Fruit fly (Drosophila melanogaster) whole organism, embryonic: ENCODE results near the gene Gyc88E.

Source experiments
- Awh ChIP-seq: fragments of 200-800 bp; sonication (Bioruptor generic); IDR thresholded peaks from 2 replicates; pipeline ENCODE4, ENCODE4 v1.3.6; 2022; ENCODE audit warnings: missing biosample characterization, missing genetic modification characterization
- CG10462 ChIP-seq: fragments of 200-800 bp; sonication (Bioruptor generic); optimal IDR thresholded peaks from 2 replicates; lab custom pipeline; 2016; ENCODE audit warnings: missing biosample characterization, missing genetic modification characterization
- CG10543 ChIP-seq: fragments of 200-800 bp; sonication (Bioruptor generic); optimal IDR thresholded peaks from 3 replicates; lab custom pipeline; 2017; ENCODE audit warnings: missing biosample characterization, mild to moderate bottlenecking, missing genetic modification characterization, moderate library complexity
- CG11247 ChIP-seq: fragments of 200-800 bp; sonication (Bioruptor generic); IDR thresholded peaks from 2 replicates; pipeline ENCODE4 v1.3.6; 2022; ENCODE audit warnings: missing biosample characterization, missing genetic modification characterization
- CG11456 ChIP-seq: fragments of 200-800 bp; sonication (Bioruptor generic); IDR thresholded peaks from 3 replicates; pipeline ENCODE4 v1.3.6; 2022; ENCODE audit warnings: missing biosample characterization, missing genetic modification characterization
- CG12071 ChIP-seq: fragments of 200-800 bp; sonication (Bioruptor generic); optimal IDR thresholded peaks from 3 replicates; lab custom pipeline; 2018; ENCODE audit warnings: missing biosample characterization, mild to moderate bottlenecking, missing genetic modification characterization
- CG12299 ChIP-seq: fragments of 200-800 bp; sonication (Bioruptor generic); optimal IDR thresholded peaks from 2 replicates; lab custom pipeline; 2018; ENCODE audit warnings: missing biosample characterization, mild to moderate bottlenecking, missing genetic modification characterization
- CG13123 ChIP-seq: fragments of 200-800 bp; sonication (Bioruptor generic); optimal IDR thresholded peaks from 2 replicates; lab custom pipeline; 2016; ENCODE audit warnings: missing biosample characterization, missing genetic modification characterization
- CG13296 ChIP-seq: fragments of 200-800 bp; sonication (Bioruptor generic); optimal IDR thresholded peaks from 3 replicates; lab custom pipeline; 2018; ENCODE audit warnings: missing biosample characterization, mild to moderate bottlenecking, missing genetic modification characterization
- CG13624 ChIP-seq: fragments of 200-800 bp; sonication (Bioruptor generic); optimal IDR thresholded peaks from 2 replicates; lab custom pipeline; 2016; ENCODE audit warnings: missing biosample characterization, missing genetic modification characterization
- CG17359 ChIP-seq: fragments of 200-800 bp; sonication (Bioruptor generic); optimal IDR thresholded peaks from 3 replicates; lab custom pipeline; 2018; ENCODE audit warnings: missing biosample characterization, mild to moderate bottlenecking, missing genetic modification characterization, moderate library complexity
- CG18476 ChIP-seq: fragments of 200-800 bp; sonication (Bioruptor generic); optimal IDR thresholded peaks from 2 replicates; lab custom pipeline; 2016; ENCODE audit warnings: missing biosample characterization, mild to moderate bottlenecking, missing genetic modification characterization
- CG2678 ChIP-seq: fragments of 200-800 bp; sonication (Bioruptor generic); optimal IDR thresholded peaks from 3 replicates; lab custom pipeline; 2019; ENCODE audit warnings: missing biosample characterization, mild to moderate bottlenecking, missing genetic modification characterization, moderate library complexity
- CG30020 ChIP-seq: fragments of 200-800 bp; optimal IDR thresholded peaks from 2 replicates; lab custom pipeline; 2019; ENCODE audit warnings: missing biosample characterization, mild to moderate bottlenecking, missing genetic modification characterization, moderate library complexity
- CG31441 ChIP-seq: fragments of 200-800 bp; sonication (Bioruptor generic); IDR thresholded peaks from 2 replicates; pipeline ENCODE4 v1.3.6; 2022; ENCODE audit warnings: missing biosample characterization, missing genetic modification characterization
- CG4424 ChIP-seq: fragments of 200-800 bp; sonication (Bioruptor generic); optimal IDR thresholded peaks from 3 replicates; lab custom pipeline; 2016; ENCODE audit warnings: missing biosample characterization, missing genetic modification characterization
- CG4617 ChIP-seq: fragments of 200-800 bp; sonication (Bioruptor generic); optimal IDR thresholded peaks from 3 replicates; lab custom pipeline; 2016; ENCODE audit warnings: missing biosample characterization, missing genetic modification characterization, borderline replicate concordance
- CG4854 ChIP-seq: fragments of 200-800 bp; sonication (Bioruptor generic); optimal IDR thresholded peaks from 2 replicates; lab custom pipeline; 2016; ENCODE audit warnings: missing biosample characterization, missing genetic modification characterization, inconsistent platforms
- CG5245 ChIP-seq: fragments of 200-800 bp; sonication (Bioruptor generic); optimal IDR thresholded peaks from 3 replicates; lab custom pipeline; 2016; ENCODE audit warnings: missing biosample characterization, missing genetic modification characterization
- CG7372 ChIP-seq: fragments of 200-800 bp; sonication (Bioruptor generic); IDR thresholded peaks from 2 replicates; pipeline ENCODE4 v1.3.6; 2022; ENCODE audit warnings: missing biosample characterization, missing genetic modification characterization
- CG7987 ChIP-seq: fragments of 200-800 bp; sonication (Bioruptor generic); optimal IDR thresholded peaks from 2 replicates; lab custom pipeline; 2018; ENCODE audit warnings: missing biosample characterization, mild to moderate bottlenecking, missing genetic modification characterization, moderate library complexity
- CG9876 ChIP-seq: fragments of 200-800 bp; sonication (Bioruptor generic); optimal IDR thresholded peaks from 2 replicates; lab custom pipeline; 2016; ENCODE audit warnings: missing biosample characterization, missing genetic modification characterization
- CTCF ChIP-seq: fragments of 200-800 bp; sonication (Bioruptor generic); optimal IDR thresholded peaks from 2 replicates; lab custom pipeline; 2017; ENCODE audit warnings: missing biosample characterization, mild to moderate bottlenecking, missing genetic modification characterization, moderate library complexity
- D19B ChIP-seq: fragments of 200-800 bp; sonication (Bioruptor generic); optimal IDR thresholded peaks from 2 replicates; lab custom pipeline; 2017; ENCODE audit warnings: missing biosample characterization, mild to moderate bottlenecking, missing genetic modification characterization
- Dfd ChIP-seq, 2 experiments: fragments of >200 bp; optimal IDR thresholded peaks; 2 replicates each; lab custom pipeline; 2017; ENCODE audit warnings: missing biosample characterization in 2 of 2, missing genetic modification characterization in 2 of 2
- Dll ChIP-seq: fragments of 200-800 bp; sonication (Bioruptor generic); IDR thresholded peaks from 4 replicates; pipeline ENCODE4 v1.3.6; 2022; ENCODE audit warnings: missing biosample characterization, missing genetic modification characterization; ENCODE audit not compliant: partially characterized antibody
- Doc3 ChIP-seq: fragments of 200-800 bp; sonication (Bioruptor generic); IDR thresholded peaks from 3 replicates; pipeline ENCODE4 v1.3.6; 2022; ENCODE audit warnings: missing biosample characterization, missing genetic modification characterization; ENCODE audit not compliant: partially characterized antibody
- Fer1 ChIP-seq: fragments of 200-800 bp; sonication (Bioruptor generic); optimal IDR thresholded peaks from 2 replicates; lab custom pipeline; 2017; ENCODE audit warnings: missing biosample characterization, mild to moderate bottlenecking, missing genetic modification characterization
- HHEX ChIP-seq: fragments of 200-800 bp; sonication (Bioruptor generic); optimal IDR thresholded peaks from 3 replicates; lab custom pipeline; 2017; ENCODE audit warnings: missing biosample characterization, mild to moderate bottlenecking, missing genetic modification characterization, missing genetic modification reagents
- Med ChIP-seq: fragments of 200-800 bp; sonication (Bioruptor generic); peaks from one replicate; lab custom pipeline; 2016; ENCODE audit warnings: missing biosample characterization, missing genetic modification characterization, mild to moderate bottlenecking, inconsistent platforms, moderate library complexity
- Meics ChIP-seq: fragments of 200-800 bp; sonication (Bioruptor generic); optimal IDR thresholded peaks from 2 replicates; lab custom pipeline; 2017; ENCODE audit warnings: missing biosample characterization, mild to moderate bottlenecking, missing genetic modification characterization
- Nf-YC ChIP-seq: fragments of 200-800 bp; optimal IDR thresholded peaks from 3 replicates; lab custom pipeline; 2019; ENCODE audit warnings: missing biosample characterization, mild to moderate bottlenecking, missing genetic modification characterization, moderate library complexity
- Pdp1 ChIP-seq, 2 experiments: fragments of 200-800 bp; sonication (Bioruptor generic); optimal IDR thresholded peaks; 3 replicates each; lab custom pipeline; 2016; ENCODE audit warnings: missing biosample characterization in 2 of 2, missing genetic modification characterization in 2 of 2, mild to moderate bottlenecking in 1 of 2, moderate library complexity in 1 of 2
- Ptx1 ChIP-seq: fragments of 200-800 bp; sonication (Bioruptor generic); IDR thresholded peaks from 2 replicates; pipeline ENCODE4 v1.3.6; 2022; ENCODE audit warnings: missing biosample characterization, missing genetic modification characterization
- aop ChIP-seq: fragments of 200-800 bp; sonication (Bioruptor generic); IDR thresholded peaks from 2 replicates; pipeline ENCODE4 v1.3.6; 2022; ENCODE audit warnings: missing biosample characterization, missing genetic modification characterization
- ato ChIP-seq: fragments of 200-800 bp; sonication (Bioruptor generic); IDR thresholded peaks from 2 replicates; pipeline ENCODE4 v1.3.6; 2022; ENCODE audit warnings: missing biosample characterization, missing genetic modification characterization; ENCODE audit not compliant: partially characterized antibody
- fru ChIP-seq: fragments of >200 bp; optimal IDR thresholded peaks from 2 replicates; lab custom pipeline; 2017
- gem ChIP-seq: fragments of 200-800 bp; sonication (Bioruptor generic); optimal IDR thresholded peaks from 2 replicates; lab custom pipeline; 2019; ENCODE audit warnings: missing biosample characterization, mild to moderate bottlenecking, missing genetic modification characterization, moderate library complexity
- gsb ChIP-seq: fragments of 200-800 bp; sonication (Bioruptor generic); IDR thresholded peaks from 2 replicates; pipeline ENCODE4 v1.3.6; 2022; ENCODE audit warnings: missing biosample characterization, missing genetic modification characterization
- hbn ChIP-seq: fragments of 200-800 bp; sonication (Bioruptor generic); IDR thresholded peaks from 2 replicates; pipeline ENCODE4 v1.3.6; 2022; ENCODE audit warnings: missing biosample characterization, missing genetic modification characterization; ENCODE audit not compliant: partially characterized antibody
- inv ChIP-seq: fragments of 200-800 bp; sonication (Bioruptor generic); IDR thresholded peaks from 2 replicates; pipeline ENCODE4 v1.3.6; 2022; ENCODE audit warnings: missing biosample characterization, missing genetic modification characterization; ENCODE audit not compliant: partially characterized antibody
- lab ChIP-seq: fragments of 200-800 bp; sonication (Bioruptor generic); optimal IDR thresholded peaks from 3 replicates; lab custom pipeline; 2017; ENCODE audit warnings: missing biosample characterization, missing genetic modification characterization, mild to moderate bottlenecking, moderate library complexity, missing genetic modification reagents
- lov ChIP-seq, 2 experiments: fragments of 200-800 bp in 1 of 2; fragments of >200 bp in 1 of 2; sonication (Bioruptor generic) in 1 of 2; IDR thresholded peaks in 1 of 2; optimal IDR thresholded peaks in 1 of 2; 2 replicates in 1 of 2; 3 replicates in 1 of 2; pipeline versions ENCODE4 v1.3.6 to Lab custom; 2017 to 2022; ENCODE audit warnings: missing biosample characterization in 1 of 2, missing genetic modification characterization in 1 of 2
- mirr ChIP-seq: fragments of 200-800 bp; sonication (Bioruptor generic); optimal IDR thresholded peaks from 3 replicates; lab custom pipeline; 2018; ENCODE audit warnings: missing biosample characterization, mild to moderate bottlenecking, missing genetic modification characterization
- otp ChIP-seq: fragments of 200-800 bp; sonication (Bioruptor generic); IDR thresholded peaks from 3 replicates; pipeline ENCODE4, ENCODE4 v1.3.6; 2022; ENCODE audit warnings: missing biosample characterization, missing genetic modification characterization
- p53 ChIP-seq: fragments of 200-800 bp; sonication (Bioruptor generic); optimal IDR thresholded peaks from 2 replicates; lab custom pipeline; 2016; ENCODE audit warnings: missing biosample characterization, missing genetic modification characterization
- tin ChIP-seq: fragments of 200-800 bp; sonication (Bioruptor generic); optimal IDR thresholded peaks from 3 replicates; lab custom pipeline; 2016; ENCODE audit warnings: missing biosample characterization, missing genetic modification characterization
- trem ChIP-seq: fragments of 200-800 bp; optimal IDR thresholded peaks from 3 replicates; lab custom pipeline; 2019; ENCODE audit warnings: missing biosample characterization, mild to moderate bottlenecking, missing genetic modification characterization, moderate library complexity
- vnd ChIP-seq: fragments of 200-800 bp; sonication (Bioruptor generic); IDR thresholded peaks from 3 replicates; pipeline ENCODE4 v1.3.6; 2022; ENCODE audit warnings: missing biosample characterization, missing genetic modification characterization; ENCODE audit not compliant: partially characterized antibody
- wor ChIP-seq: fragments of 200-800 bp; sonication (Bioruptor generic); IDR thresholded peaks from 2 replicates; pipeline ENCODE4 v1.3.6; 2022; ENCODE audit warnings: missing biosample characterization, missing genetic modification characterization
- zen ChIP-seq: fragments of 200-800 bp; sonication (Bioruptor generic); optimal IDR thresholded peaks from 3 replicates; lab custom pipeline; 2018; ENCODE audit warnings: missing biosample characterization, mild to moderate bottlenecking, missing genetic modification characterization, moderate library complexity

The Gyc88E gene

dm6 chr3R:15197373-15197772 lies 47.2 kb downstream of the Gyc88E start (continued):
- no peak for TF ChIP-seq aop
- no peak for TF ChIP-seq hbn (GFP tag; lab: Robert Waterston, UW)
- TF ChIP-seq CG31441 (GFP tag; lab: Robert Waterston, UW), result no peak
- no peak for TF ChIP-seq p53 (GFP tag; lab: Kevin White, UChicago)
- TF ChIP-seq tin, result no peak
- TF ChIP-seq trem, result no peak
- no peak for TF ChIP-seq Ptx1 (GFP tag; lab: Robert Waterston, UW)
- no peak for TF ChIP-seq CG5245 (GFP tag; lab: Kevin White, UChicago)
- TF ChIP-seq CG17359 (tag; lab: Kevin White, UChicago), result no peak
- no peak for TF ChIP-seq CG13624
- TF ChIP-seq CG18476 (GFP tag; lab: Kevin White, UChicago), result peak; percentile 24
- TF ChIP-seq gsb (GFP tag; lab: Robert Waterston, UW), result no peak
- TF ChIP-seq Fer1 (GFP tag; lab: Kevin White, UChicago), result peak; percentile 18
- no peak for TF ChIP-seq otp
- no peak for TF ChIP-seq CG30020 (tag; lab: Kevin White, UChicago)
- TF ChIP-seq CG2678 (tag; lab: Kevin White, UChicago), result peak; percentile 2
- no peak for TF ChIP-seq vnd
- peak; percentile 26 for TF ChIP-seq mirr (GFP tag; lab: Kevin White, UChicago)
- TF ChIP-seq inv (GFP tag; lab: Robert Waterston, UW), result no peak
- TF ChIP-seq Awh, result peak; percentile 36; the same call in 1 of the 2 replicates
- no peak for TF ChIP-seq CG11456 (GFP tag; lab: Robert Waterston, UW)
- no peak for TF ChIP-seq Doc3
- no peak for TF ChIP-seq D19B
- TF ChIP-seq Dfd (GFP tag; optimal IDR thresholded peaks at IDR 0.05; lab: Kevin White, UChicago), result no peak
- no peak for TF ChIP-seq CTCF (GFP tag; lab: Kevin White, UChicago)
- TF ChIP-seq Meics (GFP tag; lab: Kevin White, UChicago), result no peak
- no peak for TF ChIP-seq Dll
- TF ChIP-seq CG13296 (GFP tag; lab: Kevin White, UChicago), result peak; percentile 20
- no peak for TF ChIP-seq CG9876 (GFP tag; lab: Kevin White, UChicago)
- TF ChIP-seq wor (GFP tag; lab: Robert Waterston, UW), result no peak
- no peak for TF ChIP-seq CG12299 (tag; lab: Kevin White, UChicago)
- TF ChIP-seq CG11247, result no peak
- TF ChIP-seq CG4424 (GFP tag; lab: Kevin White, UChicago), result no peak
- TF ChIP-seq zen (tag; lab: Kevin White, UChicago), result no peak
- no peak for TF ChIP-seq CG13123 (GFP tag; lab: Kevin White, UChicago)
- TF ChIP-seq HHEX (GFP tag; lab: Kevin White, UChicago), result peak; percentile 12
- no peak for TF ChIP-seq ato (GFP tag; lab: Robert Waterston, UW)
- no peak for TF ChIP-seq fru (lab: Kevin White, UChicago)
- TF ChIP-seq lab (GFP tag; lab: Kevin White, UChicago), result peak; percentile 20
- no peak for TF ChIP-seq CG12071
- TF ChIP-seq CG4617, result no peak
- TF ChIP-seq Nf-YC, result no peak
- no peak for TF ChIP-seq lov (optimal IDR thresholded peaks at IDR 0.05; lab: Kevin White, UChicago)
- no peak for TF ChIP-seq lov (GFP tag; IDR thresholded peaks at IDR 0.05; lab: Robert Waterston, UW)
- no peak for TF ChIP-seq CG7372 (GFP tag; lab: Robert Waterston, UW)
- TF ChIP-seq CG10543 (GFP tag; lab: Kevin White, UChicago), result peak; percentile 39
- TF ChIP-seq Med (GFP tag; lab: Kevin White, UChicago), result peak; percentile 10
- peak; percentile 6 for TF ChIP-seq CG7987 (GFP tag; lab: Kevin White, UChicago)
- TF ChIP-seq CG10462 (GFP tag; lab: Kevin White, UChicago), result no peak
- TF ChIP-seq gem (tag; lab: Kevin White, UChicago), result no peak
- no peak for TF ChIP-seq CG4854 (GFP tag; lab: Kevin White, UChicago)
- peak in 1 of 2 experiments; percentile 74 for TF ChIP-seq Pdp1 (GFP tag; optimal IDR thresholded peaks at IDR 0.05; lab: Kevin White, UChicago)
